Fruit fly (Drosophila melanogaster): ENCODE data around the gene Irp-1A.

Irp-1A gene

DNA sequence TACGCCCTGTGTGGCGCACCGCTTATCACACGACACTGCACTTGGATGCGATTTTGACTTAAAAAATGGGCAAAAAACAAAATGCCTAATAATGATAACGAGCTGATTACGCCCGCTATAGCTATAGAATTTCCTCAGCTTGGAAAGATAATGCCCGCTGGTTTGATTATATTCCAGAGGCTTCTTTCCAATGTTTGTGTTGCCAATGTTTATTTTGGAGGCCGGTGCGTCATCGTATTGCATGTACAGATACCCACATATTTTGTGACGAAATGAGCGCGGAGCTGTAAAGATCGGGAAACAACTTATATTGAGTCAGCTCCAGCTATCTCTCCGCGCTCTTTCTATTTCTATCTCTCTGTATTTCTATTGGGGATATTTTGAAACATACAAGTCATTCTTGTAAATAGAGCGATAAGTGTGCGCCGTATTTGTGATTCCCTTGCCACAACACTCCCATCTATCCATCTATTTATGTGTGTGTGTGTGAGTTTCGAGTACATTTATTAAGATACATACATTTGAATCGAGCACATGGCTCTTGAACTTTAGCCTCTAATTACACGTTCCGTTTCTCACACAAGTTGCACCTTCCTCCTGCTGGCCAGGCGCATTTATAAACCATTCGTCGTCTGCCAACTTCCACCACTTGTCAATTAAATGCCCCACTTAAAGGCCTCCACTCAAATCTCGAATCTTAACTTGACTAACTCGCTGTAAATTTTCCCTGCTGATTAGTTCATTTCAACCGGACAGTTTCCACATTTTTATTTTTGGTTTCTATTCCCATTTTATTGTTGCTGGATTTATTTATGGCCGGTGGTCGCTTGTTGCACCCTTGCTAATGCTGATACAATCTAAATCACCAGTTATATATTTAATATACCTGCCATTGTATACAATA is 40.1 kb downstream of the Irp-1A start (continued):
- TF ChIP-seq CG4360 (GFP tag; IDR thresholded peaks at IDR 0.05) (no peak), CG12071 (GFP tag; optimal IDR thresholded peaks at IDR 0.05) (peak; percentile 28), wek (GFP tag; optimal IDR thresholded peaks at IDR 0.05) (peak; percentile 43), Lim3 (GFP tag; IDR thresholded peaks at IDR 0.05) (no peak), pho (GFP tag; optimal IDR thresholded peaks at IDR 0.05) (no peak), CG8478 (optimal IDR thresholded peaks at IDR 0.05) (no peak), CG2875 (GFP tag; optimal IDR thresholded peaks at IDR 0.05) (no peak), crol (GFP tag; IDR thresholded peaks at IDR 0.05) (no peak), Gsc (GFP tag; IDR thresholded peaks at IDR 0.05) (no peak), CG12236 (GFP tag; optimal IDR thresholded peaks at IDR 0.05) (no peak), CG7372 (GFP tag; IDR thresholded peaks at IDR 0.05) (0 out of 2 replicates have a peak, but pooled peaks have one; percentile 31), bsh (GFP tag; optimal IDR thresholded peaks at IDR 0.05) (no peak), disco-r (GFP tag; optimal IDR thresholded peaks at IDR 0.05) (no peak), bab2 (GFP tag; optimal IDR thresholded peaks at IDR 0.05) (no peak), CG6654 (GFP tag; optimal IDR thresholded peaks at IDR 0.05) (no peak), CG1024 (GFP tag; IDR thresholded peaks at IDR 0.05) (no peak), caup (GFP tag; optimal IDR thresholded peaks at IDR 0.05; ENCODE audit: severe bottlenecking) (peak; percentile 9), Atf-2 (GFP tag; optimal IDR thresholded peaks at IDR 0.05) (no peak), CG6689 (GFP tag; IDR thresholded peaks at IDR 0.05) (no peak), eyg (GFP tag; optimal IDR thresholded peaks at IDR 0.05) (peak; percentile 13), klu (GFP tag; IDR thresholded peaks at IDR 0.05) (no peak), Eip74EF (GFP tag; optimal IDR thresholded peaks at IDR 0.05) (no peak), Pdp1 (GFP tag; optimal IDR thresholded peaks at IDR 0.05) (peak in 1 of 2 experiments; percentile 63), MESR4 (GFP tag; optimal IDR thresholded peaks at IDR 0.05) (no peak), Ets97D (GFP tag; optimal IDR thresholded peaks at IDR 0.05) (no peak), nerfin-2 (GFP tag; IDR thresholded peaks at IDR 0.05; ENCODE audit: partially characterized antibody) (no peak), CG4707 (GFP tag; optimal IDR thresholded peaks at IDR 0.05) (no peak), Dp (GFP tag; optimal IDR thresholded peaks at IDR 0.05) (no peak), lmd (GFP tag; IDR thresholded peaks at IDR 0.05) (no peak), NFAT (GFP tag; IDR thresholded peaks at IDR 0.05) (no peak), CG18599 (GFP tag; optimal IDR thresholded peaks at IDR 0.05) (peak; percentile 6), ap (GFP tag; IDR thresholded peaks at IDR 0.05) (no peak), mirr (GFP tag; optimal IDR thresholded peaks at IDR 0.05) (no peak), BEAF-32 (GFP tag; optimal IDR thresholded peaks at IDR 0.05) (no peak), CG6765 (GFP tag; optimal IDR thresholded peaks at IDR 0.05) (no peak), CG11560 (tag; IDR thresholded peaks at IDR 0.05) (no peak), C15 (GFP tag; IDR thresholded peaks at IDR 0.05) (no peak), inv (GFP tag; IDR thresholded peaks at IDR 0.05; ENCODE audit: partially characterized antibody) (no peak), bbx (GFP tag; IDR thresholded peaks at IDR 0.05; ENCODE audit: partially characterized antibody) (0 out of 2 replicates have a peak, but pooled peaks have one; percentile 25), pita (GFP tag; optimal IDR thresholded peaks at IDR 0.05) (no peak), z (GFP tag; IDR thresholded peaks at IDR 0.05) (0 out of 3 replicates have a peak, but pooled peaks have one; percentile 46), Spps (tag; optimal IDR thresholded peaks at IDR 0.05) (no peak), zen (tag; optimal IDR thresholded peaks at IDR 0.05) (no peak), Sin3A (optimal IDR thresholded peaks at IDR 0.05) (no peak), CG4424 (GFP tag; optimal IDR thresholded peaks at IDR 0.05) (no peak), CG9797 (GFP tag; optimal IDR thresholded peaks at IDR 0.05) (no peak), chinmo (GFP tag; IDR thresholded peaks at IDR 0.05; ENCODE audit: partially characterized antibody) (0 out of 4 replicates have a peak, but pooled peaks have one; percentile 44), CG13775 (GFP tag; optimal IDR thresholded peaks at IDR 0.05) (no peak), fd64A (GFP tag; optimal IDR thresholded peaks at IDR 0.05) (peak; percentile 45)
